Fruit fly (Drosophila melanogaster): Measurements from ENCODE around the gene RpL13A.

RpL13A gene

DNA sequence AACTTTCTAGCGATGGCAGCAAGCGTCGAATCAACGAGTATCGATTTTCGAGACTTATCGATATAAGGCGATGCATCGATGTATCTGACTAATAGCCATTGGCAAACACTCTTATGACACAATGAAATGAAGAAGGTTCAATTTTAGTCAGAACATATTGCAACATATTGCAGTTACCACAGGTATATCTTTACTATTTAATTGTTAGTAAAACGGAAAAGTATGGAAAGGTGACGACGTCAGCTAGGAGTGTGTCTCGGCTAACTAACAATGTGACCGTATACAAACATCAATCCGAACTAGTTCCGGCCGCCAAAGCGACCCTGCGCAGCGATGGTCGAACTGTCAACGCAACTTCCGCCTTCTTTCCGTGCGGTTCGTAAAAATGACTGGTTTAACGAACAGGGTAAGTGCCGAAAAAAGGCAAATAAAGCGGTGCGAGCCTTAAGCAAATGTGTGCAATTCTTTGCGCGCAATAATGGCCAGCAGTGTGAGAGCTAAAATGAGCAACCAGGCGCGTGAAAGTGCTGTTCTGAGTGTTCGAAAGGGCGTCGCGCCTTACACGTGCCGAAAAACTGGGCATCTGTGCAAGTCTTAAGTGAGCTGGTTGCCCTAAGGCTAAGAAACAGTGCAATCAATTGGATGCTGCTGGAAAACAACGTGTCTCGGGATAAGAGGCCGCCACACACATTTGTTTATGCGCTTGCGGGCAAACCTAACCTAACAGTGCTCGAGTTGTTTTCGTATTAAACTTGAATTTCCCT is at the start of gene RpL13A, which contains the start of the genes Dph4 and Spec2:
Gene RpL13A (plus strand): TSS at position 360 of the 764 bp plus-strand sequence.
Gene Dph4 (minus strand): TSS at position 11 of the 764 bp plus-strand sequence.
Gene Spec2 (minus strand): TSS at position 11 of the 764 bp plus-strand sequence.
- peak; percentile 80 for TF ChIP-seq noc (tag; optimal IDR thresholded peaks at IDR 0.05)

- no peak for TF ChIP-seq noc (tag; optimal IDR thresholded peaks at IDR 0.05)
Measured at dm6 chr3R:5587863-5588519, 36.3 kb upstream of the RpL13A start, which contains the start of gene CG2926. Gene CG2926 (minus strand): TSS chr3R:5588380.

DNA sequence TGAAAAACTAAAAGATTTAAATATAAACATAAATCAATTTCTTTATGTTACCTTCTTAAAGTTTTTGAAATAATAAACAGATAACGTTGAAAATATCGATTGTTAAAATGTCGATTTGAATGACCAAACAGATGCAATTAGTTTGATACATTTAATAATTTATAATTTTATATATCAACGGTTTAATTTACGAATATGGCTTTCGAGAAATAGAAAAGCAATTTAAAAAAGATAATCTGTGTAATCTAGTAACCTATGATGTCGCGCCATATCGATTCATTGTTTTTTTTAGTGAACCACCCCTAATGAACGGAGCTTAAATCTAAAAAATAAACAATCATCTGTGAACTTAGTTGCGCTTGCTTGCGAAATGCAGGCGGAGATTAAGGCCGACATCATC is 35.7 kb upstream of the RpL13A start, which contains the start of gene PolZ2:
Gene PolZ2 (plus strand): TSS at position 301 of the 400 bp plus-strand sequence.
- no peak for TF ChIP-seq noc (tag; optimal IDR thresholded peaks at IDR 0.05)

DNA sequence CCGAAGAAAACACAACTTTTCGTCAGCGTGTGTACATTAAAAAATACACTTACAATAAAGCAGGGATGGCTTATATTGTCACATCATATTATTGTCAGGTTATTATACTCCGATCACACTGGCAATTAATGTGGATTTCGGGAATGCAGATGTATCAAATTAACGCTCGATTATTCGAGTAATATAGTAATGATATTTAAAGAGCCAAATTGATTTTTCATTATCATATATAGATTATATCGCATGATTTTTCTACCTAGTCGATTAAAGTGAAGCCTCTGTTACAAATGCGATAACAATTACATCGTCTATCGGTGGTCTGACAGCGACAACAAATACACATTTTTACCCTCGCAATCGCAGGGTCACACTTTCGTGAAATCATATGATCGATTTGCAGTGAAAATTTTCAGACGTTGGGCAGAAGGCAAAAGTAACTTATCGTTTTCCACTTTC is 32.8 kb upstream of the RpL13A start, which contains the start of the genes noi and Vha26:
Gene noi (minus strand): TSS at position 62 of the 456 bp plus-strand sequence.
Gene Vha26 (plus strand): TSS at position 366 of the 456 bp plus-strand sequence.
- no peak for TF ChIP-seq noc (tag; optimal IDR thresholded peaks at IDR 0.05)

DNA sequence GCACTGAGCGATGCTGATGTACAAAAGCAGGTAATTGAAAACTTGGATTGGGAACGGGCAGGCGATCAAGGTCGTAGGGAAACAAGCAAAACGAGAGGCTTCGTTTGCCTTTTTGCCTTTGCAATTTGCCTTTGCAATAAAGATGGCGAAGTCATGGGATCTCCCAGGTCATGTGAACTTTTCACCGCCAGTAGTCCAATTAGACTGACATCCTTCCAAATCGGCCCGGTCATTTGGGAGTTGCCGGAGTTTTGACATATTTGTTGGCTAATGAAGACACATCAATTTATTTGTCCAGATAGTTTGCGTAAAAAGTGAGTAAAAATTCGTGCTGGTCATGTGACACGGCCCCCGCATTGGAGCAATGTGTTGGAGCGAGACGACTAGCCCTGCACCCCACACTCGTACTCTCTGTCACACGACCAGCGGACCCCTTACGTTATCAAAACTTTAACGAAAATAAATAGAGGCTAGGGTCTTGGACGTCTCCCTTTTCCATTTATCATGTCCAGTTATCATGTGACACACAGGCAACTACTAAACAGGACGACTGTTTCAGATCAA is 32.2 kb upstream of the RpL13A start:
- TF ChIP-seq noc (tag; optimal IDR thresholded peaks at IDR 0.05): no peak

DNA sequence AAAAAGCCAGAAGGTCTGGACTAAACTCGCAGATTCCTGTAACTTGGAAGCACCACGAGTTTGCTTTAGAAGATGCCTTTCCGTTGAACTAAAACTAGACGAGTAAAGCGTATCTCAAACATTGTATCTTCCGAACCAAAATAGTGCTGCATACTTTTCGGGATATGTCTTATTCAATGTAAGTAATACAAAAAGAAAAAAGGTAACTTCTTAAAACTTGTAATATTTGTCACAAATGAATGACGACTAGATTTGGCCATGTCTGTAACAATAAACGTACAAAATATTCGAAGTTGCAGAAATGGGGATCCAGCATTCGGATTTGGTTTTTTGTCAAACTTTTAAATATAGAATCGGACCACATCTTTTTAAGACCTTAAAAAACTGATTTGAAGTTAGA is 29.4 kb upstream of the RpL13A start:
- TF ChIP-seq noc (tag; optimal IDR thresholded peaks at IDR 0.05): no peak

DNA sequence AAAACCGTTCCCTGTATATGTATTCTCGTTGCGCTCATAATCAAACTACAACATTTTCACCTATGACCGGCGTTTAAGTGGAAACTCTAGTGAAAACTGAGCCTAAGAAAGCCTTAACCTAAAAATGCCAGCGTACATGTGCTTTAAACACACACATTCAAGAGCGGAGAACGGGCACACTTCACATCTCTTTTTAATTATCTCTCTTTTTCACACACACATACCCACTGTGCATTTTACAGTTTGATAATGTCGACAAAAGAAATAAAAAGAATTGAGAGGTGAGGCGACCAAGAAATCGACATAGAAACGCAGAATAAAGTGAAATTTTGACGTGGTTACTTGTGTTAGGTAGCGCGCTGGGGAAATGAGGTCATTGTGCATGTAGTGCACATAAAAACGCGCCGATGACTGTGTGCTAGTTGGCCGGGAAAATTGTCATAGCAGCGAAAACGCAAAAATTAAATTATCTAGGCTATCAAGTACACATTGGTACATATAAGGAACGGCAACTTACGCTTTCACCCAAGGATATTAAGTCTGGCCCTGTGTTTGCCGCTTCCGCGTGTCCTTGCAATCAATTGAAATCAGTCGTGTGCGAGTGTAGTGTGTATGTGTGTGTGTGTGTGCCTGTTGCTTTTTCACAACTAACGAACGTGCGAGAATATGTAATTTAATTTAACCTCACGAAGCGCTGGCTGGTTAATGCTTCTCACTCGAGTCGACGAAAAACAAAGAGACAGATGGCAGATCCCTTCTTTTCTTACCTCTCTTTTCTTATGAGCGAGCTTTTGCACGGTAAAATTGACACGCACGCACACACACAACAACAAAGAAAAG is 24.5 kb upstream of the RpL13A start:
- no peak for TF ChIP-seq noc (tag; optimal IDR thresholded peaks at IDR 0.05)

dm6 chr3R:5600361-5601043 is 23.8 kb upstream of the RpL13A start:
- TF ChIP-seq noc (tag; optimal IDR thresholded peaks at IDR 0.05): no peak

DNA sequence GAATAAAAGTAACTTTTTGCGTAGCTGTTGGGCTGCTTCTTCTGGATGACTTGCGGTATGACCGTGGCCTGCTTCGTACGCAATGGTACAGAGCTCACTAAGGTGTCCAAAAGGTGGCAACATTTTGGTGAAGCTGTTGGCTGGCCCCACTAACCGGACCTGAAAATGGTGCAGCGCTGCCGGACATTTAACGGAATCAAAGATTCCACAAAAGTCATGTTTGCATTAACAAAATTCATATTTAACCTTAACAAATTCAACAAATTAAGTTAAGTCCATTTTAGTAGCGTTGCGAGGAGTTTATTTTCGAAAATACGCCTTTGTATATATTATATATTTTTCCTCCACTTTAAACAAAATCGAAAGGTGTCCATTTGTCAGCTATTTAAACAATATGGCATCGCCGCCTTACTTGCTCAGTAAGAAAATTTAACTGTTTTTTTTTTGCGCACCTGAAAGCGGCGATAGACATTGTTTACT is 23.2 kb upstream of the RpL13A start, which contains the start of the genes kra and SecS:
Gene kra (minus strand): TSS at position 93 of the 480 bp plus-strand sequence.
Gene SecS (plus strand): TSS at position 390 of the 480 bp plus-strand sequence.
- peak; percentile 55 for TF ChIP-seq noc (tag; optimal IDR thresholded peaks at IDR 0.05)

- no peak for TF ChIP-seq noc (tag; optimal IDR thresholded peaks at IDR 0.05)
Measured at dm6 chr3R:5606477-5606876, 17.8 kb upstream of the RpL13A start, which contains the start of gene asl. Gene asl (minus strand): TSS chr3R:5606543.

dm6 chr3R:5608422-5608821 is 15.9 kb upstream of the RpL13A start:
- no peak for TF ChIP-seq noc (tag; optimal IDR thresholded peaks at IDR 0.05)

DNA sequence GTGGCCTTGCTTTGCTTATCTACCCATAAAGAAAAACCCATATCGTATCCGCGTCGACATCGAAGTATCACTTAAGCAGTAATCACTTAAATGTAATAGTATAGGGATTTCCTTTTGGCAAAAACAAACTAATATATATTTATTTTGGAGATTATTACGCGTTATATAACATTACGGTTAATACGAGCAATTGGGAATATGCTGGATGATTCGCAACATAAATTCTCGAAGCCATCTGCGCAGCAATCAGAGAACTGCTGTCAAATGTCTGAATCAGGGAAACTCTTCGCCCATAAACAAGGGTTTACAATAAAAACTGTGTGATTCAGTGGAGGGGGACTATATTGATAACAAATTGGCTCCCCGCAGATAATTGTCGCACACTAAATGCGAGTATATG is 13.6 kb upstream of the RpL13A start:
- TF ChIP-seq noc (tag; optimal IDR thresholded peaks at IDR 0.05): no peak

DNA sequence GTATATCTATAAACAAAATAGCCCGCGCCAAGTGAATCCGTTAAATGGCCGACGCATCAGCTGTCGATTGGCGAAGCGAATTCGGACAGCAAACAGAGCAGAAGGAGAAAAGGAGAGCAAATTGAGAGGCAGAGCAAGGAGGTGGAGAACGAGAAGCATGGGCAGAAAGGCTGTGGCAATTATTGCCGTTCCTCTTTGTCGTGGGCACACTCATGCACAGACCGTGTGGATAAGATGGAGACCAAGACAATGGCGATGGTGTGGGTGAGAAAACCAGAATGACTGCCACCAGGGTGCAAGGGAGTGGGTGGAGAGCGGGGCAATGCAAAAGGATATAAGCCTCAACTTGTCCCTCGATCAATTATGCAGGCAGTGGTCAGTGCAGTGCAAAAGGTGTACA is 13.1 kb upstream of the RpL13A start:
- TF ChIP-seq noc (tag; optimal IDR thresholded peaks at IDR 0.05): no peak

DNA sequence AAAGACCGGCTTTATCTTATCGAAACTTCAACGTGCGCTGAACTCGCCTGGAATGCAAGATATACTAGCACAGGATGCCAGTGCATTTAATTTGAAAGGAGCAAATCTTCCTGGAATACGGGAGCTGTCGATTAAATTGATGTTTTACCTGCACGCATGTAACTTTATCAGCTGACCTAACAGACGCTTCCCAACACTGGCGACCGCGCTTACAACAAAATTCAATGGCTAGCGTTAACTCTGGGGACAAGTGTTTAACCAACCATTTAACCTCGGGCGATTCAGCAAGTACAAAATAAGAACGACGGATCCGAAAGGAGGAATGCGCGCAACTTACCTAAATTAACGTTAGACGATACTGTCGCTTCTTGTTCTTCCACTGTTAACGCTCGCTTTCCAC is 12.5 kb upstream of the RpL13A start:
- TF ChIP-seq noc (tag; optimal IDR thresholded peaks at IDR 0.05): no peak

All from whole organism, larva.